Worm (Caenorhabditis elegans) whole organism, L4 larva: ENCODE results near the gene svop-1.

ENCODE experiments used
- R02D3.7 ChIP-seq: fragments of 150-350 bp; sonication (generic microtip); optimal IDR thresholded peaks from 3 replicates; lab custom pipeline; 2014; ENCODE audit warnings: missing biosample characterization, missing genetic modification characterization
- Y75B8A.6 ChIP-seq: fragments of 200-800 bp; sonication (Bioruptor generic); IDR thresholded peaks from 2 replicates; pipeline ENCODE4 v1.3.6; 2022; ENCODE audit warnings: missing genetic modification reagents, missing genetic modification characterization, missing compliant biosample characterization
- aha-1 ChIP-seq: fragments of 150-350 bp; peaks from one replicate; lab custom pipeline; 2014; ENCODE audit warnings: missing biosample characterization, missing genetic modification characterization
- arid-1 ChIP-seq: fragments of 200-800 bp; sonication (Bioruptor generic); conservative IDR thresholded peaks from 2 replicates; pipeline ENCODE4 v1.3.6; 2022; ENCODE audit warnings: missing genetic modification reagents, missing genetic modification characterization, missing compliant biosample characterization
- ceh-44 ChIP-seq: fragments of 200-800 bp; sonication (Bioruptor generic); IDR thresholded peaks from 2 replicates; pipeline ENCODE4 v1.3.6; 2022; ENCODE audit warnings: missing genetic modification reagents, missing genetic modification characterization, missing compliant biosample characterization
- dmd-6 ChIP-seq: fragments of 200-800 bp; sonication (Bioruptor generic); IDR thresholded peaks from 2 replicates; pipeline ENCODE4 v1.3.6; 2022; ENCODE audit warnings: missing genetic modification reagents, missing genetic modification characterization, missing compliant biosample characterization
- dmd-9 ChIP-seq: fragments of 200-800 bp; sonication (Bioruptor generic); IDR thresholded peaks from 2 replicates; pipeline ENCODE4 v1.3.6; 2022; ENCODE audit warnings: missing genetic modification reagents, missing genetic modification characterization, missing compliant biosample characterization
- dve-1 ChIP-seq: sonication (generic microtip); optimal IDR thresholded peaks from 2 replicates; lab custom pipeline; 2017; ENCODE audit warnings: antibody characterized with exemption, mild to moderate bottlenecking, missing genetic modification characterization, missing compliant biosample characterization; ENCODE audit not compliant: insufficient read depth
- egl-43 ChIP-seq: fragments of 200-800 bp; sonication (Bioruptor generic); IDR thresholded peaks from 2 replicates; pipeline ENCODE4 v1.3.6; 2022; ENCODE audit warnings: missing genetic modification reagents, missing genetic modification characterization, missing compliant biosample characterization
- fkh-10 ChIP-seq: fragments of 150-350 bp; optimal IDR thresholded peaks from 2 replicates; lab custom pipeline; 2014; ENCODE audit warnings: missing biosample characterization, missing genetic modification reagents, missing genetic modification characterization
- gei-8 ChIP-seq: fragments of 200-800 bp; sonication (Bioruptor generic); optimal IDR thresholded peaks from 2 replicates; lab custom pipeline; 2018; ENCODE audit warnings: mild to moderate bottlenecking, missing genetic modification characterization, missing compliant biosample characterization
- hif-1 ChIP-seq, 2 experiments: sonication (generic microtip); optimal IDR thresholded peaks; 2 replicates each; lab custom pipeline; 2016 to 2017; ENCODE audit warnings: missing compliant biosample characterization in 2 of 2, missing genetic modification characterization in 2 of 2, missing genetic modification reagents in 2 of 2, missing genotype in 2 of 2, mild to moderate bottlenecking in 1 of 2
- hlh-11 ChIP-seq: fragments of 200-800 bp; sonication (Bioruptor generic); optimal IDR thresholded peaks from 2 replicates; lab custom pipeline; 2018; ENCODE audit warnings: mild to moderate bottlenecking, missing genetic modification characterization, missing compliant biosample characterization
- hlh-30 ChIP-seq: sonication (generic microtip); optimal IDR thresholded peaks from 2 replicates; lab custom pipeline; 2017; ENCODE audit warnings: antibody characterized with exemption, mild to moderate bottlenecking, missing genetic modification characterization, missing compliant biosample characterization; ENCODE audit not compliant: insufficient read depth
- hmg-1.1 ChIP-seq: fragments of 200-800 bp; sonication (Bioruptor generic); IDR thresholded peaks from 2 replicates; pipeline ENCODE4 v1.3.6; 2022; ENCODE audit warnings: missing genetic modification reagents, missing genetic modification characterization, missing compliant biosample characterization
- lim-7 ChIP-seq: fragments of 200-800 bp; sonication (Bioruptor generic); IDR thresholded peaks from 2 replicates; pipeline ENCODE4 v1.3.6; 2022; ENCODE audit warnings: missing genetic modification characterization, missing compliant biosample characterization
- lin-15B ChIP-seq: fragments of 150-350 bp; sonication (generic microtip); optimal IDR thresholded peaks from 3 replicates; lab custom pipeline; 2014; ENCODE audit warnings: missing biosample characterization, missing genetic modification characterization
- lin-29 ChIP-seq: fragments of 200-800 bp; sonication (Bioruptor generic); IDR thresholded peaks from 2 replicates; pipeline ENCODE4 v1.3.6; 2022; ENCODE audit warnings: missing genetic modification reagents, missing genetic modification characterization, missing compliant biosample characterization
- lin-38 ChIP-seq: fragments of 200-800 bp; sonication (Bioruptor generic); IDR thresholded peaks from 2 replicates; pipeline ENCODE4 v1.3.6; 2022; ENCODE audit warnings: missing genetic modification reagents, missing genetic modification characterization, missing compliant biosample characterization
- lin-39 ChIP-seq: fragments of 150-350 bp; optimal IDR thresholded peaks from 2 replicates; lab custom pipeline; 2014; ENCODE audit warnings: missing biosample characterization, missing genetic modification reagents, missing genetic modification characterization
- lsy-2 ChIP-seq, 2 experiments: fragments of 150-350 bp in 1 of 2; sonication (generic microtip) in 1 of 2; optimal IDR thresholded peaks; 2 replicates each; lab custom pipeline; 2014 to 2017; ENCODE audit warnings: missing biosample characterization in 2 of 2, missing genetic modification characterization in 2 of 2
- madf-5 ChIP-seq, 2 experiments: fragments of 200-800 bp; sonication (Bioruptor generic); IDR thresholded peaks; 2 replicates each; pipeline ENCODE4 v1.3.6; 2022; ENCODE audit warnings: missing compliant biosample characterization in 2 of 2, missing genetic modification characterization in 2 of 2
- mdl-1 ChIP-seq, 2 experiments: fragments of 150-350 bp in 1 of 2; sonication (generic microtip) in 1 of 2; optimal IDR thresholded peaks; 2 replicates each; lab custom pipeline; 2014 to 2017; ENCODE audit warnings: missing biosample characterization in 2 of 2, missing genetic modification characterization in 2 of 2
- mdt-29 ChIP-seq: fragments of 200-800 bp; sonication (Bioruptor generic); IDR thresholded peaks from 2 replicates; pipeline ENCODE4 v1.3.6; 2022; ENCODE audit warnings: missing genetic modification reagents, missing genetic modification characterization, missing compliant biosample characterization
- mep-1 ChIP-seq: fragments of 150-350 bp; sonication (generic microtip); optimal IDR thresholded peaks from 3 replicates; lab custom pipeline; 2014; ENCODE audit warnings: missing biosample characterization, missing genetic modification characterization
- mes-2 ChIP-seq: sonication (generic microtip); optimal IDR thresholded peaks from 2 replicates; lab custom pipeline; 2016; ENCODE audit warnings: missing genotype, mild to moderate bottlenecking, missing genetic modification characterization, missing compliant biosample characterization; ENCODE audit not compliant: poor library complexity, severe bottlenecking
- mxl-3 ChIP-seq: fragments of 200-800 bp; sonication (Bioruptor generic); optimal IDR thresholded peaks from 2 replicates; lab custom pipeline; 2018; ENCODE audit warnings: mild to moderate bottlenecking, missing genetic modification characterization, missing compliant biosample characterization
- nhr-102 ChIP-seq: sonication (generic microtip); optimal IDR thresholded peaks from 2 replicates; lab custom pipeline; 2016; ENCODE audit warnings: mild to moderate bottlenecking, missing genetic modification characterization, moderate library complexity, missing compliant biosample characterization
- nhr-25 ChIP-seq: sonication (generic microtip); optimal IDR thresholded peaks from 2 replicates; lab custom pipeline; 2017; ENCODE audit warnings: missing genetic modification characterization, mild to moderate bottlenecking, missing compliant biosample characterization, antibody characterized with exemption, moderate library complexity, borderline replicate concordance; ENCODE audit not compliant: insufficient read depth
- nhr-28 ChIP-seq: fragments of 150-350 bp; optimal IDR thresholded peaks from 2 replicates; lab custom pipeline; 2014; ENCODE audit warnings: missing biosample characterization, missing genetic modification characterization
- nhr-6 ChIP-seq: fragments of 150-350 bp; optimal IDR thresholded peaks from 2 replicates; lab custom pipeline; 2014; ENCODE audit warnings: missing biosample characterization, missing genetic modification characterization
- nhr-77 ChIP-seq: fragments of 150-350 bp; optimal IDR thresholded peaks from 2 replicates; lab custom pipeline; 2014; ENCODE audit warnings: missing biosample characterization, missing genetic modification characterization
- php-3 ChIP-seq: fragments of 200-800 bp; sonication (Bioruptor generic); IDR thresholded peaks from 2 replicates; pipeline ENCODE4 v1.3.6; 2022; ENCODE audit warnings: missing genetic modification reagents, missing genetic modification characterization, missing compliant biosample characterization
- pqm-1 ChIP-seq: sonication (generic microtip); optimal IDR thresholded peaks from 2 replicates; lab custom pipeline; 2017; ENCODE audit warnings: missing biosample characterization, missing genetic modification characterization
- skn-1 ChIP-seq: fragments of 150-350 bp; optimal IDR thresholded peaks from 2 replicates; lab custom pipeline; 2014; ENCODE audit warnings: missing biosample characterization, missing genetic modification characterization
- snpc-4 ChIP-seq: fragments of 150-350 bp; optimal IDR thresholded peaks from 2 replicates; lab custom pipeline; 2014; ENCODE audit warnings: missing biosample characterization, missing genetic modification characterization
- unc-39 ChIP-seq: sonication (generic microtip); optimal IDR thresholded peaks from 2 replicates; lab custom pipeline; 2017; ENCODE audit warnings: missing biosample characterization, missing genetic modification characterization
- unc-62 ChIP-seq, 3 experiments: fragments of 150-350 bp in 1 of 3; sonication (generic microtip); optimal IDR thresholded peaks in 2 of 3; peaks in 1 of 3; 1 replicate in 1 of 3; 2 replicates in 2 of 3; lab custom pipeline; 2014 to 2017; ENCODE audit warnings: missing biosample characterization in 3 of 3, missing genetic modification characterization in 3 of 3, missing genetic modification reagents in 3 of 3, missing genotype in 1 of 3
- vab-7 ChIP-seq: fragments of 200-800 bp; sonication (Bioruptor generic); IDR thresholded peaks from 2 replicates; pipeline ENCODE4 v1.3.6; 2022; ENCODE audit warnings: missing genetic modification reagents, missing genetic modification characterization, missing compliant biosample characterization
- zag-1 ChIP-seq: fragments of 150-350 bp; optimal IDR thresholded peaks from 2 replicates; lab custom pipeline; 2014; ENCODE audit warnings: missing biosample characterization, missing genetic modification characterization
- zfp-2 ChIP-seq: sonication (generic microtip); optimal IDR thresholded peaks from 2 replicates; lab custom pipeline; 2016; ENCODE audit warnings: mild to moderate bottlenecking, missing genetic modification characterization, missing compliant biosample characterization

svop-1 gene

DNA sequence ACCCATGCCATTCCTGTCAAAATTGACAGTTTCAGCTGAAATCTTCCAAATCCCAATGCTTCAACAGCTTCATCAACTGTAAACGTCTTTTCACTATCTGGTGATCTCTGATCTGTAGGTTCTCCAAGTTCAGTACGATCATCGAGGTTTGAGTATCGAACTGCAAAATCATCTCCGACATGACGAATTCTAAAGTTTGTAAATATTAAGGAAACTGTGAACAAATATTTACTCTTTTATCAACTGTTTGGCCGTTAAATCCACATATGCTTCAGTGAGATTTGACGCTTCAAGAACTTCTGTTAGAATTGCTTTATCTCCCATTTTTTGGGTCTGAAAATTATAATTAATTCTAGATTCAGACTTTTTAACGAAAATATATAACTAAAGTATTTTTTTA lies at the start of gene svop-1:
TSS of gene svop-1 (minus strand) at position 339 of the 400 bp plus-strand sequence.
- peak in 1 of 2 experiments; percentile 7 for TF ChIP-seq unc-62 (GFP tag; optimal IDR thresholded peaks at IDR 0.05 in 1 of 2; lab: Kevin White, UChicago)
- no peak for TF ChIP-seq unc-62 (tag; optimal IDR thresholded peaks at IDR 0.05; lab: Kevin White, UChicago)
- no peak for TF ChIP-seq dve-1 (tag; lab: Kevin White, UChicago)
- no peak for TF ChIP-seq nhr-25
- TF ChIP-seq pqm-1 (tag; lab: Kevin White, UChicago): no peak
- TF ChIP-seq lin-39: no peak

DNA sequence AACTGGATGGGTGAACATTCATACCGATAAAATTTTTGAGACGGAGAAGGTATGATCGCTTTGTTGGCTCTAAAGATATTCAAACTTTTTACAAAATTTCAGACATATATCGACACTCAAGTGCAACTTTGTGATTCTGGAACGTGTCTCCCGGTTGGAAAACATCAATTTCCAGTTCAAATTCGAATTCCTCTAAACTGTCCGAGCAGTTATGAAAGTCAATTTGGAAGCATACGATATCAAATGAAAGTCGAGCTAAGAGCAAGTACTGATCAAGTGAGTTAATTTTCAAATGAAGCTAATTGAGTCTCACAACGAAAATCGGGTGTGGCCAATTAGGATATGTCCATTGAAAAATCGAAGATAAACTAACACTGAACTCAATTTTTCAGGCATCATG lies 49.1 kb upstream of the svop-1 start:
- TF ChIP-seq unc-39 (tag; lab: Kevin White, UChicago) (no peak), Y75B8A.6 (GFP tag; lab: Robert Waterston, UW) (no peak), mes-2 (no peak), mdt-29 (GFP tag; lab: Robert Waterston, UW) (no peak), hlh-11 (tag; lab: Kevin White, UChicago) (no peak), zfp-2 (tag; lab: Kevin White, UChicago) (no peak), ceh-44 (GFP tag; lab: Robert Waterston, UW) (no peak), dmd-6 (GFP tag; lab: Robert Waterston, UW) (no peak), arid-1 (GFP tag; lab: Robert Waterston, UW) (no peak), fkh-10 (no peak), aha-1 (tag; lab: Kevin White, UChicago) (no peak), hmg-1.1 (GFP tag; lab: Robert Waterston, UW) (no peak), gei-8 (GFP tag; lab: Kevin White, UChicago) (no peak), madf-5 (GFP tag; IDR thresholded peaks at IDR 0.05; lab: Robert Waterston, UW) (no peak), R02D3.7 (tag; lab: Kevin White, UChicago) (no peak), skn-1 (tag; lab: Kevin White, UChicago) (no peak), lin-38 (GFP tag; lab: Robert Waterston, UW) (no peak), lin-15B (no peak)

ce11 chrIII:8933696-8934095 lies 48.4 kb upstream of the svop-1 start:
- TF ChIP-seq hlh-11 (tag; lab: Kevin White, UChicago) (no peak), zag-1 (tag; lab: Kevin White, UChicago) (no peak), unc-62 (GFP tag; optimal IDR thresholded peaks at IDR 0.05 in 1 of 2; lab: Kevin White, UChicago) (peak in 1 of 2 experiments; percentile 72), unc-62 (tag; optimal IDR thresholded peaks at IDR 0.05; lab: Kevin White, UChicago) (no peak), lim-7 (no peak), dmd-9 (GFP tag; lab: Robert Waterston, UW) (no peak), nhr-6 (tag; lab: Kevin White, UChicago) (no peak)

- TF ChIP-seq lin-29 (GFP tag; lab: Robert Waterston, UW) (no peak), aha-1 (tag; lab: Kevin White, UChicago) (peak; percentile 51)
These were observed 44.4 kb upstream of the svop-1 start, which contains the start of gene arrd-15 for ce11 chrIII:8929723-8930122. Gene arrd-15, plus strand, starts transcription at chrIII:8930023.

DNA sequence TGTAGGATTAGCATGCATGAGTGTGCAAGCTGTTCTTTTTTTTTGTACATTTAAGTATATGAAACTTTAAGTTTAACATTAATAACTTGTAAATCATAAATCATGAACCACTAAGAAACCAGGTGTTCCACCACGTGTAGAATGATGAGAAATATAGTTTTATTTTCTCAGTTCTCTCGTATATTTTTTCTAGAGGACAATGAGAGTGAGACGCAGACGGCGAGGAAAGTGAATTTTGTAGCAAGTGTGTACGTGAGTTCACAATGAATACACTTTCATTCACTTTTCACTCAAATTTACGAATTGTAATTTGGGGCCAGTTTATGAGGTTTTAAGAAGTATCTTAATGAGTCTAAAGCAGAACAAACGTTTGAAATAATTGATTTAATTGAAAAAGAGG lies 41.2 kb upstream of the svop-1 start:
- TF ChIP-seq nhr-28 (tag; lab: Kevin White, UChicago) (peak; percentile 99), hif-1 (tag; optimal IDR thresholded peaks at IDR 0.05; lab: Kevin White, UChicago) (peak in 1 of 2 experiments; percentile 90), egl-43 (GFP tag; lab: Robert Waterston, UW) (no peak), vab-7 (GFP tag; lab: Robert Waterston, UW) (no peak), nhr-77 (tag; lab: Kevin White, UChicago) (peak; percentile 23), hlh-30 (tag; lab: Kevin White, UChicago) (peak; percentile 35), mxl-3 (GFP tag; lab: Kevin White, UChicago) (peak; percentile 69), mep-1 (tag; lab: Kevin White, UChicago) (peak; percentile 45), lin-15B (no peak), aha-1 (tag; lab: Kevin White, UChicago) (peak; percentile 43), lsy-2 (tag; optimal IDR thresholded peaks at IDR 0.05; lab: Kevin White, UChicago) (peak in 1 of 2 experiments; percentile 18), nhr-102 (no peak), snpc-4 (no peak), php-3 (GFP tag; lab: Robert Waterston, UW) (no peak), mdl-1 (tag; optimal IDR thresholded peaks at IDR 0.05; lab: Kevin White, UChicago) (peak in 1 of 2 experiments; percentile 72)
